Worm (Caenorhabditis elegans): Measurements from ENCODE around the gene Y66D12A.1.

Y66D12A.1 gene

DNA sequence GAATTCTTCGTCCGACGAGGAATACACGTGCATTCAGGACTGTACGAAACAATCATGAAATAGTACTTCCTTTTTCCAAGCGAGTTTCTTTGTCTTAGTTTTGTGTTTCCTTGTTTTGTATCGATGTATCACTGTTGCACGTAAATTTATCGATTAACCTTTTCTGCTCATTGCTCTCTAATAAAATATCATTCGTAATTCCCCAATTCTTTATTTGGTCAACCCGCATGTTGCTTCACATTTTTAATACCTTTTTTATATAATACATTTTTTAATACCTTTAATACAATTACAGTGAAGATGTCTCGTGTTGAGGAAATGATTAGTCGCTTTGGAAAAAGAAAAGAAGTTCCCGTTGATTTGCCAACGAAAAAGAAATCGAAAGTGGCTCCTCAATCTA, at the start of gene Y66D12A.1:
Gene Y66D12A.1, plus strand, starts transcription at position 301 of the 400 bp plus-strand sequence.
- TF ChIP-seq ceh-28 (tag; optimal IDR thresholded peaks at IDR 0.05) (no peak), egl-5 (tag; optimal IDR thresholded peaks at IDR 0.05) (no peak), elt-2 (tag; optimal IDR thresholded peaks at IDR 0.05) (no peak), ceh-16 (tag; optimal IDR thresholded peaks at IDR 0.05) (no peak), fos-1 (tag; optimal IDR thresholded peaks at IDR 0.05) (no peak), hmg-11 (tag; optimal IDR thresholded peaks at IDR 0.05) (no peak), nhr-67 (tag; optimal IDR thresholded peaks at IDR 0.05) (no peak), ama-1 (optimal IDR thresholded peaks at IDR 0.05) (no peak), skn-1 (tag; optimal IDR thresholded peaks at IDR 0.05) (no peak), mdl-1 (tag; optimal IDR thresholded peaks at IDR 0.05) (no peak), nhr-23 (tag; optimal IDR thresholded peaks at IDR 0.05) (no peak), nhr-43 (tag; optimal IDR thresholded peaks at IDR 0.05; ENCODE audit: poor library complexity, severe bottlenecking) (no peak), elt-3 (tag; optimal IDR thresholded peaks at IDR 0.05) (no peak)

DNA sequence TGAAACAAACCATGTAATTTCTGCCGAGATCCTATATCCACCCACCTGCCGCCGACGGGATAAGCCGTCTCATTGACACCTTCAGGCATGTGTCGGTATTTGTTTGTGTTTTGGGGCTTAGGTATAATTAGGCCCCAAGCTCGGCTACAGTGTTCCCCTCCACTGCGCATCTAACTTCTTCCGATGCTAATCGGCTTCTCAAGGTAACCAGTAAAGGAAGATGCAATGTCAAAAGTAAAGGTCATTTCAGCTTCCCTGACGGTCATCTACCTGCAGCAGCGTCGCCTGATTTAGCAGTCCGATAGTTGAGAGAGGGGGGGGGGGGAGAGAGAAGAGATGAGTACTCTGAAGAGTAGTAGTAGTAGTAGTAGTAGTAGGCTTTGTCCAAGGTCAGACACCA, 49.7 kb upstream of the Y66D12A.1 start:
- no peak for TF ChIP-seq nhr-12 (tag; optimal IDR thresholded peaks at IDR 0.05)
- no peak for TF ChIP-seq ceh-28 (tag; optimal IDR thresholded peaks at IDR 0.05)
- no peak for TF ChIP-seq unc-39 (tag; optimal IDR thresholded peaks at IDR 0.05)
- peak; percentile 76 for TF ChIP-seq nhr-25 (tag; optimal IDR thresholded peaks at IDR 0.05)
- TF ChIP-seq mdl-1 (tag; optimal IDR thresholded peaks at IDR 0.05): no peak
- no peak for TF ChIP-seq skn-1 (tag; optimal IDR thresholded peaks at IDR 0.05)
- TF ChIP-seq ztf-11 (tag; optimal IDR thresholded peaks at IDR 0.05): no peak

DNA sequence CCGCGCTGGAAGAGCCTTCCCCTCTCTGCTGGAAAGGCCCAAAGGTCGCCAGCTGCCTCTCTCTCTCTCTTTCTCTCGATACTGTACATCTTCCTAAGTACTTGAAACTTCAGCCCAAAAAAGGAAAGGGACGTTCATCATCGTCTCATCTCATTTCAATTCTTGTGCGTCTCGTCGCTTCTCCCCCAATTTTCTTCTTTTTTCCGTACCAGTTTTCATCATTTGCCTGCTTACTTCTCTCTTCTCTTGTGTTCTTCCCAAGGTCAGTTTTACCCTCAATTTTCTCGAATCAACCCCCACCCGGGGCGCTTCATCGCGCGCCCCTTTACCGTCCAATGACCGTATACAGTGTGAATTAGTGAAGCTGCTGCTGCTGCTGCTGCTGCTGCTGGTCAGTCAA, 48.3 kb upstream of the Y66D12A.1 start:
- TF ChIP-seq ztf-11 (tag; optimal IDR thresholded peaks at IDR 0.05): no peak
- peak; percentile 57 for TF ChIP-seq nhr-25 (tag; optimal IDR thresholded peaks at IDR 0.05)

DNA sequence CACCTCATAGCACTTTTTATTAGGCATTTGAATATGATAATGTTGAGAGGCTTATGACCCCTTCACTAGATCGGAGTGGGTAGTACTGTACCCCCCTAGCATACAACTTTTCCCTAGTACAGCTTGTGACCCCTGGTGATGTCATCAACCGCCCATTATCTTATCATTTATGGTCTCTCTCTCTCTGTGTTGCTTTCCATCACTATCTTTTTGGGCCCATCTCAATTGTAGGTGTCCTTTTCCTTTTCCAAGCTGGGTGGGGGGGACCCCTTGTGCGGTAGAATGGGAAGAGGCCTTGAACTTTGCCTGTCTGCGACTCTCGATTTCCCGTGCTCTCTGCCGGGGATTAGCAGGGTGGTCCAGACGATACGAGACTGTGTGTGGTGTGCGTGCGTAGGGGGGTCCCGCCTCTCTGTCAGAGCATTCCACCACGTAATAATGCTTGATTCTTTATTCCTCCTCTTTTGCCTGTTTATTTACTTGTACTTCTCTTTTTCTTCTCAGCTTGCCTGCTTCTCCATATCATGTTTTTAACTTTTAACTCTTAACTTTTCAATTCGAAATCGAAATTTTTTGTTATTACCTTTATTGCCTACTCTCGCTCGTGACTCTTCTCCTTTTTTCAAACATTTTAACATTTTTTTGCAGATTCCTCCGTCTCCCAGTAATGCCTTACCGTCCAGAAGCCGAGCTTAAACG, 47.3 kb upstream of the Y66D12A.1 start, which contains the start of gene ztf-29:
Gene ztf-29, plus strand, starts transcription at position 649 of the 699 bp plus-strand sequence.
- TF ChIP-seq egl-27 (tag; optimal IDR thresholded peaks at IDR 0.05) (no peak), ceh-82 (tag; optimal IDR thresholded peaks at IDR 0.05) (no peak), nfya-1 (tag; optimal IDR thresholded peaks at IDR 0.05; ENCODE audit: insufficient read depth) (no peak), elt-1 (tag; optimal IDR thresholded peaks at IDR 0.05) (no peak), daf-12 (tag; optimal IDR thresholded peaks at IDR 0.05) (no peak), unc-39 (tag; optimal IDR thresholded peaks at IDR 0.05) (no peak), ztf-4 (tag; optimal IDR thresholded peaks at IDR 0.05) (no peak), unc-62 (GFP tag; optimal IDR thresholded peaks at IDR 0.05) (no peak), nhr-12 (tag; optimal IDR thresholded peaks at IDR 0.05) (no peak), nhr-28 (tag; optimal IDR thresholded peaks at IDR 0.05) (no peak), skn-1 (tag; optimal IDR thresholded peaks at IDR 0.05) (no peak), eor-1 (tag; optimal IDR thresholded peaks at IDR 0.05) (no peak)

DNA sequence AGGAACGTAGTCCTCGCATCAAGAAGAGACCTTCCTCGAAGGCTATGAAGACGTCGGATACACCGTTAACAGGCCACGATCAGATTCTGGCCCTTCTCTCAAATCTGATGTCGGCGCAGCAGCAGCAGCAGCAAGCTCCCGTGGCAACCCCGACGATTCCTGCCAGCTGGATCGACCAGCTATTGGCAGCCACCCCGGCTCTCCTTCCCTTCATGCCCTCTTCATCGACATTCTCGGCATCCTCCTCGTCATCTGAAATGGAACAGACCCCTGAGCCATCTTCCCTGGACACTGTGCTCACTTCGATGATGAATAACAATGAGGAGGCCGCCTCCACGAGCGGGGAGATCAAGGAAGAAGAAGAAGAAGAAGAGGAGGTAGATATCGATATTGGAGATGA, 46.4 kb upstream of the Y66D12A.1 start:
- TF ChIP-seq fos-1 (tag; optimal IDR thresholded peaks at IDR 0.05) (no peak), snpc-4 (tag; optimal IDR thresholded peaks at IDR 0.05) (no peak), egl-5 (tag; optimal IDR thresholded peaks at IDR 0.05) (no peak), jun-1 (tag; optimal IDR thresholded peaks at IDR 0.05) (no peak), sea-2 (GFP tag; optimal IDR thresholded peaks at IDR 0.05) (no peak), ZK546.5 (tag; optimal IDR thresholded peaks at IDR 0.05) (no peak), tbx-2 (tag; optimal IDR thresholded peaks at IDR 0.05) (no peak), hmg-11 (tag; optimal IDR thresholded peaks at IDR 0.05) (no peak), mdl-1 (tag; optimal IDR thresholded peaks at IDR 0.05) (no peak), nhr-25 (tag; optimal IDR thresholded peaks at IDR 0.05) (no peak)

DNA sequence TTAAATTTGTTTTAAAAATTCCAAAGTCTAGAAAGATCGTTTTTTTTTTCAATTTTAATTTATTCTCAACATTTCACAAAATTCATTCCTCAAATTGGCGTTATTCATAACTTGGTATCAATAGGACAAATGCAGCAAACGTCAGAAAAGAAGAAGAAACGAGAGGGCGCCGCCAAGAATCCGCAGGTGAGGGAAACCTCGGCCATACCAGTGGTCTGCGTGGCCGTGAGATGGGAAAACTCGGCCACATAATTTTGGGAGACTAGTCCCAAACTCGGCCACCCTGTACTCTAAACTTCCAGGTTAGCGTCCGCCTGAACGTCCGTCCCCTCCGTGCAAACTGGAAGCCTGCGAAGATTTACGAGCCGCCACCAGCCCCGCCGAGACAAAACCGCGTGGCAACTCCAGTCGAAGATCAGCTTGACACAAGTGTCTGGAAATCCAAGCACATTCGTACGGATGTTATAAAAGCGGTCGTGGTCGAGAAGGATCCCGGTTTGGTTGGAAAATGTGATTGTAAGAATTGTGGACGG, 44.5 kb upstream of the Y66D12A.1 start, which contains the start of gene Y66D12A.11:
Gene Y66D12A.11, plus strand, starts transcription at position 51 of the 533 bp plus-strand sequence.
- TF ChIP-seq elt-2 (tag; optimal IDR thresholded peaks at IDR 0.05) (no peak), ceh-16 (tag; optimal IDR thresholded peaks at IDR 0.05) (no peak), nhr-12 (tag; optimal IDR thresholded peaks at IDR 0.05) (no peak), elt-1 (tag; optimal IDR thresholded peaks at IDR 0.05) (no peak), ztf-4 (tag; optimal IDR thresholded peaks at IDR 0.05) (no peak), nhr-76 (tag; optimal IDR thresholded peaks at IDR 0.05) (no peak), ceh-82 (tag; optimal IDR thresholded peaks at IDR 0.05) (no peak), unc-62 (GFP tag; optimal IDR thresholded peaks at IDR 0.05) (no peak), lin-39 (tag; optimal IDR thresholded peaks at IDR 0.05) (no peak), eor-1 (tag; optimal IDR thresholded peaks at IDR 0.05) (no peak)
